Worm (Caenorhabditis elegans) whole organism, late embryonic: ENCODE results near the gene enpp-1.
"Not testable (repeated sequence)": the region's sequence is repeated elsewhere in the genome, so short reads cannot be mapped to it uniquely, and the experiment has no call there.

Experiments used
- C08G9.2 ChIP-seq: sonication (generic microtip); optimal IDR thresholded peaks from 2 replicates; lab custom pipeline; 2016; ENCODE audit warnings: mild to moderate bottlenecking, missing genetic modification characterization, moderate library complexity, missing compliant biosample characterization
- C38D4.7 ChIP-seq: fragments of 200-800 bp; sonication (Bioruptor generic); optimal IDR thresholded peaks from 2 replicates; lab custom pipeline; 2018; ENCODE audit warnings: mild to moderate bottlenecking, missing genetic modification characterization, moderate library complexity, missing compliant biosample characterization
- K02D7.2 ChIP-seq: sonication (generic microtip); optimal IDR thresholded peaks from 2 replicates; lab custom pipeline; 2017; ENCODE audit warnings: mild to moderate bottlenecking, missing genetic modification characterization, missing compliant biosample characterization
- ama-1 ChIP-seq: fragments of 150-350 bp; optimal IDR thresholded peaks from 2 replicates; lab custom pipeline; 2014
- ceh-2 ChIP-seq: sonication (generic microtip); optimal IDR thresholded peaks from 2 replicates; lab custom pipeline; 2016; ENCODE audit warnings: missing genotype, missing genetic modification characterization, missing compliant biosample characterization
- ceh-24 ChIP-seq: sonication (generic microtip); optimal IDR thresholded peaks from 2 replicates; lab custom pipeline; 2016; ENCODE audit warnings: mild to moderate bottlenecking, missing genetic modification characterization, missing compliant biosample characterization
- ceh-30 ChIP-seq: fragments of 150-350 bp; optimal IDR thresholded peaks from 2 replicates; lab custom pipeline; 2014; ENCODE audit warnings: missing biosample characterization, missing genetic modification characterization
- ceh-31 ChIP-seq: sonication (generic microtip); optimal IDR thresholded peaks from 2 replicates; lab custom pipeline; 2016; ENCODE audit warnings: missing genetic modification characterization, missing compliant biosample characterization
- ceh-48 ChIP-seq: sonication (generic microtip); optimal IDR thresholded peaks from 2 replicates; lab custom pipeline; 2016; ENCODE audit warnings: missing genetic modification characterization, inconsistent platforms, missing compliant biosample characterization
- ceh-9 ChIP-seq: sonication (generic microtip); optimal IDR thresholded peaks from 2 replicates; lab custom pipeline; 2016; ENCODE audit warnings: mild to moderate bottlenecking, missing genetic modification characterization, inconsistent platforms, missing compliant biosample characterization
- elt-2 ChIP-seq: sonication (generic microtip); optimal IDR thresholded peaks from 2 replicates; lab custom pipeline; 2016; ENCODE audit warnings: missing genetic modification reagents, missing genetic modification characterization, missing compliant biosample characterization
- elt-4 ChIP-seq: sonication (generic microtip); optimal IDR thresholded peaks from 2 replicates; lab custom pipeline; 2016; ENCODE audit warnings: missing genetic modification characterization, missing compliant biosample characterization
- ets-4 ChIP-seq: sonication (generic microtip); optimal IDR thresholded peaks from 2 replicates; lab custom pipeline; 2016; ENCODE audit warnings: missing genetic modification characterization, missing compliant biosample characterization
- eyg-1 ChIP-seq: sonication (generic microtip); optimal IDR thresholded peaks from 2 replicates; lab custom pipeline; 2016; ENCODE audit warnings: missing genotype, missing genetic modification characterization, missing compliant biosample characterization
- fkh-10 ChIP-seq: fragments of 150-350 bp; optimal IDR thresholded peaks from 2 replicates; lab custom pipeline; 2014; ENCODE audit warnings: missing biosample characterization, missing genetic modification reagents, missing genetic modification characterization
- fkh-6 ChIP-seq: sonication (generic microtip); optimal IDR thresholded peaks from 2 replicates; lab custom pipeline; 2016; ENCODE audit warnings: missing genetic modification characterization, missing compliant biosample characterization
- hlh-13 ChIP-seq: fragments of 200-800 bp; sonication (Bioruptor generic); optimal IDR thresholded peaks from 2 replicates; lab custom pipeline; 2018; ENCODE audit warnings: mild to moderate bottlenecking, missing genetic modification characterization, missing compliant biosample characterization
- hlh-6 ChIP-seq: sonication (generic microtip); optimal IDR thresholded peaks from 2 replicates; lab custom pipeline; 2016; ENCODE audit warnings: missing genotype, missing genetic modification characterization, missing compliant biosample characterization
- hlh-8 ChIP-seq: sonication (generic microtip); optimal IDR thresholded peaks from 2 replicates; lab custom pipeline; 2016; ENCODE audit warnings: missing genotype, missing genetic modification characterization, missing compliant biosample characterization
- lim-6 ChIP-seq: sonication (generic microtip); optimal IDR thresholded peaks from 2 replicates; lab custom pipeline; 2016; ENCODE audit warnings: missing genetic modification characterization, missing compliant biosample characterization
- madf-2 ChIP-seq: sonication (generic microtip); optimal IDR thresholded peaks from 2 replicates; lab custom pipeline; 2017; ENCODE audit warnings: missing genetic modification characterization, missing compliant biosample characterization
- mec-3 ChIP-seq: sonication (generic microtip); optimal IDR thresholded peaks from 2 replicates; lab custom pipeline; 2016; ENCODE audit warnings: borderline replicate concordance, missing genetic modification characterization, missing compliant biosample characterization
- nfya-1 ChIP-seq: sonication (generic microtip); optimal IDR thresholded peaks from 2 replicates; lab custom pipeline; 2017; ENCODE audit warnings: missing genetic modification characterization, mild to moderate bottlenecking, missing compliant biosample characterization, antibody characterized with exemption, moderate library complexity
- nhr-232 ChIP-seq: sonication (generic microtip); optimal IDR thresholded peaks from 2 replicates; lab custom pipeline; 2016; ENCODE audit warnings: missing genetic modification characterization, missing compliant biosample characterization
- odd-2 ChIP-seq: sonication (generic microtip); optimal IDR thresholded peaks from 2 replicates; lab custom pipeline; 2017; ENCODE audit warnings: antibody characterized with exemption, mild to moderate bottlenecking, missing genetic modification characterization, missing compliant biosample characterization
- pha-2 ChIP-seq: sonication (generic microtip); optimal IDR thresholded peaks from 2 replicates; lab custom pipeline; 2017; ENCODE audit warnings: mild to moderate bottlenecking, missing genetic modification characterization, missing compliant biosample characterization
- pros-1 ChIP-seq: fragments of 150-350 bp; optimal IDR thresholded peaks from 2 replicates; lab custom pipeline; 2014; ENCODE audit warnings: missing biosample characterization, missing genetic modification reagents, missing genetic modification characterization
- rnt-1 ChIP-seq: sonication (generic microtip); optimal IDR thresholded peaks from 2 replicates; lab custom pipeline; 2016; ENCODE audit warnings: missing genetic modification characterization, missing compliant biosample characterization
- sdc-2 ChIP-seq: sonication (generic microtip); optimal IDR thresholded peaks from 2 replicates; lab custom pipeline; 2016; ENCODE audit warnings: missing genotype, missing genetic modification characterization, missing compliant biosample characterization
- sox-4 ChIP-seq: sonication (generic microtip); optimal IDR thresholded peaks from 2 replicates; lab custom pipeline; 2017; ENCODE audit warnings: mild to moderate bottlenecking, missing genetic modification characterization, inconsistent platforms, missing compliant biosample characterization
- tbx-2 ChIP-seq: sonication (generic microtip); optimal IDR thresholded peaks from 2 replicates; lab custom pipeline; 2016; ENCODE audit warnings: missing genetic modification characterization, missing compliant biosample characterization
- unc-86 ChIP-seq: sonication (generic microtip); optimal IDR thresholded peaks from 2 replicates; lab custom pipeline; 2016; ENCODE audit warnings: missing genetic modification characterization, missing compliant biosample characterization
- zip-5 ChIP-seq: sonication (generic microtip); optimal IDR thresholded peaks from 2 replicates; lab custom pipeline; 2016; ENCODE audit warnings: missing genetic modification characterization, missing compliant biosample characterization

The enpp-1 gene

DNA sequence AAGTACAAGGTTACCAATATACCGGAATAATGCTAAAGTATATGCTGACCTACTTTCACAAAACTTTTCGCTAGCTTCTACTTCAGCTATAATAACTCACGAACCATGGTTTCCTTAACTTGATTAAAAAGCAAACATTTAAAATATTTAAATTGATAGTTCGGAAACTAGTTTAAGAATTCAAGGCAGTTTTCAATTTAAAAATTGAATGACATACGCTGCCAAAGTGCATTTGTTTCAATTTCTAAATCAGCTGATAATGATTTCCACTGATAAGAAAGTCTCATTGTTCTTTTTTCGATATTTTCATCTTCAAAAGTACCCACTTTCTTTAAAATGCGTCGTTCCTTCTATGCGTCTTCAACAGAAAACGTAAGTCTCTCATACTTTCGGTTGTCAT, at the start of gene enpp-1:
enpp-1 (plus strand) TSS at position 301 of the 400 bp plus-strand sequence.
- not testable (repeated sequence) for TF ChIP-seq unc-86 (tag; lab: Kevin White, UChicago); tbx-2 (tag; lab: Kevin White, UChicago); hlh-13 (GFP tag; lab: Kevin White, UChicago)

DNA sequence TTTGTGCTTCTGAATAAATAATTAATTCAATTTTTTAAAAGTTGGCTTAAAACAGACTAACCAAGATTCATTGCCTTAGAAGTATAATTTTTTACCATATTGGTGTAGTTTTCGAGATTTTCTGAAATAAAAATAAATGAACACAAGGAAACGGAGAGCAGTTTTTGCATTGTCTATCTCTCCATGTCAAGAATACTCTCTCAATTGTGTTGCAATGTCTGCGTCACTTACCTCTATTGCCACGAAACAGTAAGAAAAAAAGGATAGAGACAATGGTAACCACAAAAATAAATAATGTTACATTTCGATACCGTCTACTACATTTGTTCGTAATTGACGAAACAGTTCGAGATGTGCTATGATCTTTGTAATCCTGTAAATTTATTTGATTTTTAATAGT, 48.3 kb upstream of the enpp-1 start, which contains the start of gene R07B7.10:
R07B7.10 (plus strand) TSS at position 285 of the 400 bp plus-strand sequence.
- TF ChIP-seq ceh-9 (no peak), K02D7.2 (no peak), hlh-6 (tag; lab: Kevin White, UChicago) (no peak)

DNA sequence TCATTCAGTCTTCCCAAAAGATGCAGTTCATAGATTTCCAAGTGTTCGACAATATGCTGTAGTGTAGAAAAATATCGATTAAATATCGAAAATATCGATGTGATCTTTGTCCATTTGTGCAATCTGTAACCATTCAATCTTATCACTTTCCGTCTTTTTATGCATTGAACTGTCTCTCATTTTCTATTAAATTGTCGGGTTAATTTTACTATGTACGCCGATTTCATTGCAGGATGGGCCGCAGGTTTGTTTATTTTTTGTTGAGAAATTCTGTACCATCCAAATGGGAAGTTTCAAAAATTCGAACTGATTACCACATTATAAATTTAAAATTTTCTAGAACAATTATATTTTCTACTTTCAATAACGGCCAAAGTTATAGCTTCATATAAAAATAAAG, 47.0 kb upstream of the enpp-1 start, which contains the start of gene R07B7.8:
R07B7.8 (minus strand) TSS at position 101 of the 400 bp plus-strand sequence.
- no peak for TF ChIP-seq C38D4.7
- TF ChIP-seq mec-3 (tag; lab: Kevin White, UChicago) = no peak
- no peak for TF ChIP-seq lim-6 (tag; lab: Kevin White, UChicago)
- no peak for TF ChIP-seq sdc-2 (tag; lab: Kevin White, UChicago)
- no peak for TF ChIP-seq fkh-10 (GFP tag; lab: Kevin White, UChicago)
- TF ChIP-seq fkh-6 (tag; lab: Kevin White, UChicago) = no peak

DNA sequence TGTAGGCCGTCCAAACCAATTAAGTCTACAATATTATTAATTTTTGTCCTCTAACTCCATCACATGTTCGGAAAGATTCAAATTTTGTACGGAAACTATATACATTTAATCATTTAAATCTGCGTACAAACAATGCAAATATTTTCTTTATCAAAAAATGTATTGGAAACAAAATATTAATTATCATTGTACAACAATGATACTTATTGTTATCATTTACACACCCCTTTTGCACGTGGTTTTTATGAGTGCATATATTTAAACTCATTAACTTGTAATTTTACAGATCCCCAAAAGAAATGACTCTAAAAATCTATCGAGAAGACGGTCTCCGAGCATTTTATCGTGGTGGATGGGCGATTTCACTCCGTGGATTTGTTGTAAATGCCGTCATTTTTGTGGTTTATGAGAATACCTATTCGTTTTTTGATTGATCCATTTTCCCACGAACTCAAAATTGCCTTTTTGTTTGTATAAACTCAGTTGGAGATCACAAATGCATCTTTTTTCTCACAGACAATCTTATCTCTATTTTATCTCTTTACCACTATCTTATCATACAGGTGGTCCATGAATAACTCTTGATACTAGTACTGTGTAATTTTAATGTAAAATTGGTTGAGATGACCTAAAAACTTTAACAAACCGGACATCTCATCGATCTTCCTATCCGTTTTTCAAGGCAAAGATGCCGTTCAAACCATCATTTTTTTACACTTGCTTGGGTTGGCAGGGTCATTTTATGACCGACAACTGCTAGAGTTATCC, 45.2 kb upstream of the enpp-1 start:
- TF ChIP-seq K02D7.2 = no peak
- peak; percentile 90 for TF ChIP-seq elt-2

DNA sequence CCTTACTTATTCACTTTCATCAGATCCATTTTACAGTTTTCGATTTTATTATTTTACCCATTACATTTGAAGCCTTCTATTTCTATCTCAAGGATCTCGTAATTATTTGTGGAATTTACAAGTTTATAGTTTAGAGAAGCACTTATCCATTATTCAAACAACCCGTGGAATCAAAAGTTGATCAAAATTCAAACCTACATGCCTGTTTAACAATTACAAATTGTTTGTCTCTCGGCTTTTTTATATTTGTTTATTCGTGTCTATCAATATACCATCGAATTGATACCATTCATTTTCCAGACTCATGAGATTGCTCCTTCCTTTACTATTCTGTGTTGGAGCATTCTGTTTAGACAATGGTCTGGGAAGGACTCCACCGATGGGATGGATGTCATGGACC, 44.3 kb upstream of the enpp-1 start, which contains the start of gene gana-1:
gana-1 (plus strand) TSS at position 301 of the 400 bp plus-strand sequence.
- TF ChIP-seq nfya-1 (tag; lab: Kevin White, UChicago) (no peak), elt-4 (tag; lab: Kevin White, UChicago) (no peak), eyg-1 (tag; lab: Kevin White, UChicago) (no peak), pha-2 (tag; lab: Kevin White, UChicago) (no peak), ceh-48 (tag; lab: Kevin White, UChicago) (no peak), sox-4 (tag; lab: Kevin White, UChicago) (no peak), rnt-1 (tag; lab: Kevin White, UChicago) (no peak), pros-1 (tag; lab: Kevin White, UChicago) (no peak), ceh-2 (no peak), madf-2 (tag; lab: Kevin White, UChicago) (no peak), sdc-2 (tag; lab: Kevin White, UChicago) (no peak), ama-1 (lab: Kevin White, UChicago) (no peak), hlh-8 (tag; lab: Kevin White, UChicago) (no peak), zip-5 (tag; lab: Kevin White, UChicago) (no peak), C08G9.2 (tag; lab: Kevin White, UChicago) (no peak), ceh-24 (no peak), fkh-10 (GFP tag; lab: Kevin White, UChicago) (no peak), mec-3 (tag; lab: Kevin White, UChicago) (no peak), nhr-232 (no peak), fkh-6 (tag; lab: Kevin White, UChicago) (no peak)
- TF ChIP-seq, all 69 proteins: peak for 0

DNA sequence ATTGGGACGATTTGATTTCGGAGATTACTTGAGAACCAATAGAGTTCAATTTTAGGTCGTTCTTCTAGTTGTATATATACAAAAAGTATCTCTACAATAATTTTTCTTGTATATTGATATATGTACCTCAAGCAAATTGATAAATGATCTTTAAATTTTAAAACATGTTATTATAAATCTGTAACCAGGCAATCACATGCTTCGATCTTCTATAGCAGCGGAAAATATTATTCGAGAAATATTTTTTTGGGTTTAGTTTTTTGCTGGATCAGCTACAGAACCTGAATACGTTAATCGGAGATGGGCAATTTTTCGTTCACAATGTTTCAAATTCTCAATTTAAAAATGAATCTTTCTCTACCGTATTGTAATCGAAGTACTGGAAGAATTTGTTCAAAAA, 42.5 kb upstream of the enpp-1 start, which contains the start of gene R07B7.12:
R07B7.12 (plus strand) TSS at position 301 of the 400 bp plus-strand sequence.
- TF ChIP-seq ceh-31 = no peak
- TF ChIP-seq odd-2 = no peak
- TF ChIP-seq ceh-30 (tag; lab: Kevin White, UChicago) = no peak
- TF ChIP-seq ceh-48 (tag; lab: Kevin White, UChicago) = no peak
- no peak for TF ChIP-seq ets-4 (tag; lab: Kevin White, UChicago)
- no peak for TF ChIP-seq fkh-10 (GFP tag; lab: Kevin White, UChicago)
- no peak for TF ChIP-seq ceh-9
- TF ChIP-seq sox-4 (tag; lab: Kevin White, UChicago) = no peak
- TF ChIP-seq, all 69 proteins: peak for 0
